Worm (Caenorhabditis elegans) whole organism, midembryonic: ENCODE data around the gene H34I24.2.
"Not testable (repeated sequence)": the region's sequence is repeated elsewhere in the genome, so short reads cannot be mapped to it uniquely, and the experiment has no call there.

ENCODE experiments used
- T22C8.4 ChIP-seq: fragments of 200-800 bp; sonication (Bioruptor generic); IDR thresholded peaks from 2 replicates; pipeline ENCODE4 v1.3.6; 2022; ENCODE audit warnings: missing genetic modification characterization, missing compliant biosample characterization
- cog-1 ChIP-seq: sonication (generic microtip); optimal IDR thresholded peaks from 2 replicates; lab custom pipeline; 2016; ENCODE audit warnings: missing genetic modification characterization, missing compliant biosample characterization
- flt-1 ChIP-seq: fragments of 200-800 bp; sonication (Bioruptor generic); IDR thresholded peaks from 2 replicates; pipeline ENCODE4 v1.3.6; 2022; ENCODE audit warnings: missing genetic modification characterization, missing compliant biosample characterization
- klf-2 ChIP-seq: fragments of 200-800 bp; sonication (Bioruptor generic); conservative IDR thresholded peaks from 2 replicates; pipeline ENCODE4 v1.3.6; 2022; ENCODE audit warnings: missing genetic modification reagents, missing genetic modification characterization, missing compliant biosample characterization
- med-1 ChIP-seq: sonication (generic microtip); optimal IDR thresholded peaks from 2 replicates; lab custom pipeline; 2017; ENCODE audit warnings: missing genetic modification characterization, mild to moderate bottlenecking, missing compliant biosample characterization, antibody characterized with exemption, missing genetic modification reagents; ENCODE audit not compliant: insufficient read depth
- ref-1 ChIP-seq: fragments of 200-800 bp; sonication (Bioruptor generic); conservative IDR thresholded peaks from 2 replicates; pipeline ENCODE4 v1.3.6; 2022; ENCODE audit warnings: missing genetic modification reagents, missing genetic modification characterization, missing compliant biosample characterization
- tab-1 ChIP-seq: fragments of 200-800 bp; sonication (Bioruptor generic); IDR thresholded peaks from 2 replicates; pipeline ENCODE4 v1.3.6; 2022; ENCODE audit warnings: missing genetic modification characterization, missing compliant biosample characterization
- ztf-23 ChIP-seq: fragments of 200-800 bp; sonication (Bioruptor generic); IDR thresholded peaks from 2 replicates; pipeline ENCODE4 v1.3.6; 2022; ENCODE audit warnings: missing genetic modification reagents, missing genetic modification characterization, missing compliant biosample characterization
- ztf-29 ChIP-seq: fragments of 200-800 bp; sonication (Bioruptor generic); IDR thresholded peaks from 2 replicates; pipeline ENCODE4 v1.3.6; 2022; ENCODE audit warnings: missing genetic modification reagents, missing genetic modification characterization, missing compliant biosample characterization

Gene H34I24.2

ce11 chrIII:2871817-2872216, 30.0 kb downstream of the H34I24.2 start:
- TF ChIP-seq ref-1 (GFP tag; lab: Robert Waterston, UW): no peak

- no peak for TF ChIP-seq tab-1 (GFP tag; lab: Robert Waterston, UW)
- TF ChIP-seq ref-1 (GFP tag; lab: Robert Waterston, UW): no peak
- no peak for TF ChIP-seq ztf-23 (GFP tag; lab: Robert Waterston, UW)
- no peak for TF ChIP-seq ztf-29
- TF ChIP-seq T22C8.4 (GFP tag; lab: Robert Waterston, UW): no peak
- no peak for TF ChIP-seq cog-1 (tag; lab: Kevin White, UChicago)
- TF ChIP-seq flt-1 (GFP tag; lab: Robert Waterston, UW): no peak
- no peak for TF ChIP-seq med-1 (GFP tag; lab: Kevin White, UChicago)
- no peak for TF ChIP-seq klf-2
Observed at ce11 chrIII:2873116-2873644, 31.3 kb downstream of the H34I24.2 start.

- TF ChIP-seq ref-1 (GFP tag; lab: Robert Waterston, UW): no peak
- no peak for TF ChIP-seq cog-1 (tag; lab: Kevin White, UChicago)
- no peak for TF ChIP-seq tab-1 (GFP tag; lab: Robert Waterston, UW)
- TF ChIP-seq ztf-29: no peak
- no peak for TF ChIP-seq T22C8.4 (GFP tag; lab: Robert Waterston, UW)
- TF ChIP-seq med-1 (GFP tag; lab: Kevin White, UChicago): no peak
- TF ChIP-seq flt-1 (GFP tag; lab: Robert Waterston, UW): no peak
Observed at ce11 chrIII:2874144-2874868, 32.5 kb downstream of the H34I24.2 start, which contains the start of gene klf-1. TSS of gene klf-1 (plus strand) at chrIII:2874818.

- TF ChIP-seq ztf-29: no peak
- no peak for TF ChIP-seq klf-2
- no peak for TF ChIP-seq ref-1 (GFP tag; lab: Robert Waterston, UW)
- no peak for TF ChIP-seq cog-1 (tag; lab: Kevin White, UChicago)
- TF ChIP-seq med-1 (GFP tag; lab: Kevin White, UChicago): no peak
- TF ChIP-seq T22C8.4 (GFP tag; lab: Robert Waterston, UW): no peak
- no peak for TF ChIP-seq tab-1 (GFP tag; lab: Robert Waterston, UW)
Observed at ce11 chrIII:2875946-2876345, 34.1 kb downstream of the H34I24.2 start.

- no peak for TF ChIP-seq ref-1 (GFP tag; lab: Robert Waterston, UW)
- TF ChIP-seq ztf-29: no peak
- TF ChIP-seq med-1 (GFP tag; lab: Kevin White, UChicago): no peak
- no peak for TF ChIP-seq tab-1 (GFP tag; lab: Robert Waterston, UW)
- no peak for TF ChIP-seq cog-1 (tag; lab: Kevin White, UChicago)
- TF ChIP-seq T22C8.4 (GFP tag; lab: Robert Waterston, UW): no peak
- TF ChIP-seq flt-1 (GFP tag; lab: Robert Waterston, UW): no peak
- TF ChIP-seq ztf-23 (GFP tag; lab: Robert Waterston, UW): no peak
- no peak for TF ChIP-seq klf-2
Observed at ce11 chrIII:2879703-2880102, 37.9 kb downstream of the H34I24.2 start.

- TF ChIP-seq med-1 (GFP tag; lab: Kevin White, UChicago) (no peak), cog-1 (tag; lab: Kevin White, UChicago) (no peak), ztf-23 (GFP tag; lab: Robert Waterston, UW) (no peak), ref-1 (GFP tag; lab: Robert Waterston, UW) (no peak), tab-1 (GFP tag; lab: Robert Waterston, UW) (no peak), T22C8.4 (GFP tag; lab: Robert Waterston, UW) (no peak)
Observed at ce11 chrIII:2881117-2881516, 39.3 kb downstream of the H34I24.2 start.

- not testable (repeated sequence) for TF ChIP-seq flt-1, ref-1, T22C8.4 (GFP tag; lab: Robert Waterston, UW)
Observed at ce11 chrIII:2881989-2882388, 40.1 kb downstream of the H34I24.2 start, which contains the start of gene F56F11.2. TSS of gene F56F11.2 (plus strand) at chrIII:2882289.

- TF ChIP-seq cog-1 (tag; lab: Kevin White, UChicago) (no peak), ztf-23 (GFP tag; lab: Robert Waterston, UW) (no peak), T22C8.4 (GFP tag; lab: Robert Waterston, UW) (no peak), klf-2 (no peak), med-1 (GFP tag; lab: Kevin White, UChicago) (no peak), flt-1 (GFP tag; lab: Robert Waterston, UW) (no peak), tab-1 (GFP tag; lab: Robert Waterston, UW) (no peak), ref-1 (GFP tag; lab: Robert Waterston, UW) (no peak)
Observed at ce11 chrIII:2891443-2891842, 49.6 kb downstream of the H34I24.2 start, which contains the start of gene F56F11.1. TSS of gene F56F11.1 (plus strand) at chrIII:2891743.
